Fruit fly (Drosophila melanogaster) whole organism, prepupa: ENCODE results near the gene dbo.

Experiments used
- Blimp-1 ChIP-seq: fragments of 200-800 bp; sonication (Bioruptor generic); optimal IDR thresholded peaks from 3 replicates; lab custom pipeline; 2017; ENCODE audit warnings: missing biosample characterization, missing genetic modification characterization, mild to moderate bottlenecking, moderate library complexity, missing genetic modification reagents
- CG11762 ChIP-seq: fragments of 200-800 bp; sonication (Bioruptor generic); optimal IDR thresholded peaks from 3 replicates; lab custom pipeline; 2016; ENCODE audit warnings: missing biosample characterization, missing genetic modification characterization; ENCODE audit not compliant: insufficient read depth
- CG15336 ChIP-seq: fragments of 200-800 bp; sonication (Bioruptor generic); IDR thresholded peaks from 2 replicates; pipeline ENCODE4 v1.3.6; 2022; ENCODE audit warnings: missing biosample characterization, missing genetic modification characterization
- CG1621 ChIP-seq: fragments of 200-800 bp; sonication (Bioruptor generic); optimal IDR thresholded peaks from 3 replicates; lab custom pipeline; 2018; ENCODE audit warnings: missing biosample characterization, mild to moderate bottlenecking, missing genetic modification characterization
- CG16779 ChIP-seq: fragments of 200-800 bp; sonication (Bioruptor generic); optimal IDR thresholded peaks from 3 replicates; lab custom pipeline; 2017; ENCODE audit warnings: missing biosample characterization, mild to moderate bottlenecking, missing genetic modification characterization
- CG3032 ChIP-seq: fragments of 200-800 bp; optimal IDR thresholded peaks from 2 replicates; lab custom pipeline; 2019; ENCODE audit warnings: missing biosample characterization, mild to moderate bottlenecking, missing genetic modification characterization, moderate library complexity
- CG31627 ChIP-seq: fragments of 200-800 bp; sonication (Bioruptor generic); optimal IDR thresholded peaks from 3 replicates; lab custom pipeline; 2016; ENCODE audit warnings: missing biosample characterization, missing genetic modification characterization
- CG34406 ChIP-seq: fragments of 200-800 bp; sonication (Bioruptor generic); optimal IDR thresholded peaks from 3 replicates; lab custom pipeline; 2016; ENCODE audit warnings: missing biosample characterization, missing genetic modification characterization
- CG3919 ChIP-seq: fragments of 200-800 bp; sonication (Bioruptor generic); optimal IDR thresholded peaks from 3 replicates; lab custom pipeline; 2016; ENCODE audit warnings: missing biosample characterization, missing genetic modification characterization
- CG4318 ChIP-seq: fragments of 200-800 bp; sonication (Bioruptor generic); optimal IDR thresholded peaks from 3 replicates; lab custom pipeline; 2017; ENCODE audit warnings: missing biosample characterization, mild to moderate bottlenecking, missing genetic modification characterization
- CG6276 ChIP-seq: fragments of 200-800 bp; sonication (Bioruptor generic); optimal IDR thresholded peaks from 2 replicates; lab custom pipeline; 2017; ENCODE audit warnings: missing biosample characterization, mild to moderate bottlenecking, missing genetic modification characterization
- CG6808 ChIP-seq: fragments of 200-800 bp; sonication (Bioruptor generic); optimal IDR thresholded peaks from 3 replicates; lab custom pipeline; 2017; ENCODE audit warnings: missing biosample characterization, missing genetic modification characterization, mild to moderate bottlenecking, moderate library complexity, missing genetic modification reagents
- CG6854 ChIP-seq: fragments of 200-800 bp; sonication (Bioruptor generic); optimal IDR thresholded peaks from 2 replicates; lab custom pipeline; 2017; ENCODE audit warnings: missing biosample characterization, mild to moderate bottlenecking, missing genetic modification characterization
- CG7368 ChIP-seq: fragments of 200-800 bp; sonication (Bioruptor generic); optimal IDR thresholded peaks from 3 replicates; lab custom pipeline; 2016; ENCODE audit warnings: missing biosample characterization, missing genetic modification characterization
- CG8119 ChIP-seq: fragments of 200-800 bp; sonication (Bioruptor generic); IDR thresholded peaks from 3 replicates; pipeline ENCODE4 v1.3.6; 2022; ENCODE audit warnings: missing biosample characterization, missing genetic modification characterization
- CG8319 ChIP-seq: fragments of 200-800 bp; sonication (Bioruptor generic); optimal IDR thresholded peaks from 3 replicates; lab custom pipeline; 2016; ENCODE audit warnings: missing biosample characterization, missing genetic modification characterization
- CG8632 ChIP-seq: fragments of 200-800 bp; sonication (Bioruptor generic); optimal IDR thresholded peaks from 3 replicates; lab custom pipeline; 2016; ENCODE audit warnings: missing biosample characterization, missing genetic modification characterization
- CG9139 ChIP-seq: fragments of 200-800 bp; sonication (Bioruptor generic); optimal IDR thresholded peaks from 3 replicates; lab custom pipeline; 2017; ENCODE audit warnings: missing biosample characterization, mild to moderate bottlenecking, missing genetic modification characterization
- Eip75B ChIP-seq: fragments of 200-800 bp; sonication (Bioruptor generic); optimal IDR thresholded peaks from 3 replicates; lab custom pipeline; 2016; ENCODE audit warnings: missing biosample characterization, missing genetic modification characterization
- Eip78C ChIP-seq: fragments of 200-800 bp; sonication (Bioruptor generic); peaks from one replicate; lab custom pipeline; 2016; ENCODE audit warnings: missing biosample characterization, missing genetic modification characterization
- Eip93F ChIP-seq: fragments of 200-800 bp; sonication (Bioruptor generic); optimal IDR thresholded peaks from 2 replicates; lab custom pipeline; 2016; ENCODE audit warnings: missing biosample characterization, mild to moderate bottlenecking, missing genetic modification characterization
- Ets96B ChIP-seq: fragments of 200-800 bp; optimal IDR thresholded peaks from 2 replicates; lab custom pipeline; 2019; ENCODE audit warnings: missing biosample characterization, mild to moderate bottlenecking, missing genetic modification characterization, moderate library complexity
- Gug ChIP-seq: fragments of 200-800 bp; sonication (Bioruptor generic); IDR thresholded peaks from 2 replicates; pipeline ENCODE4 v1.3.6; 2022; ENCODE audit warnings: missing biosample characterization, missing genetic modification characterization
- Lpt ChIP-seq: fragments of 200-800 bp; sonication (Bioruptor generic); optimal IDR thresholded peaks from 3 replicates; lab custom pipeline; 2016; ENCODE audit warnings: missing biosample characterization, missing genetic modification characterization
- Met ChIP-seq: fragments of 200-800 bp; sonication (Bioruptor generic); optimal IDR thresholded peaks from 3 replicates; lab custom pipeline; 2016; ENCODE audit warnings: missing biosample characterization, missing genetic modification characterization
- Smox ChIP-seq: fragments of 200-800 bp; sonication (Bioruptor generic); optimal IDR thresholded peaks from 3 replicates; lab custom pipeline; 2016; ENCODE audit warnings: missing biosample characterization, missing genetic modification characterization
- Sox102F ChIP-seq: fragments of 200-800 bp; sonication (Bioruptor generic); optimal IDR thresholded peaks from 2 replicates; lab custom pipeline; 2016; ENCODE audit warnings: missing biosample characterization, mild to moderate bottlenecking, missing genetic modification characterization
- Sox14 ChIP-seq: fragments of 200-800 bp; sonication (Bioruptor generic); optimal IDR thresholded peaks from 3 replicates; lab custom pipeline; 2016; ENCODE audit warnings: missing biosample characterization, missing genetic modification characterization
- cyc ChIP-seq: fragments of 200-800 bp; sonication (Bioruptor generic); optimal IDR thresholded peaks from 3 replicates; lab custom pipeline; 2016; ENCODE audit warnings: missing biosample characterization, missing genetic modification characterization
- dac ChIP-seq: fragments of 200-800 bp; sonication (Bioruptor generic); optimal IDR thresholded peaks from 2 replicates; lab custom pipeline; 2017; ENCODE audit warnings: missing biosample characterization, mild to moderate bottlenecking, missing genetic modification characterization
- dsx ChIP-seq: fragments of 200-800 bp; optimal IDR thresholded peaks from 3 replicates; lab custom pipeline; 2019; ENCODE audit warnings: missing biosample characterization, mild to moderate bottlenecking, missing genetic modification characterization, moderate library complexity; ENCODE audit not compliant: poor library complexity, severe bottlenecking
- eg ChIP-seq: fragments of 200-800 bp; sonication (Bioruptor generic); IDR thresholded peaks from 3 replicates; pipeline ENCODE4 v1.3.6; 2022; ENCODE audit warnings: missing biosample characterization, missing genetic modification characterization
- fd59A ChIP-seq: fragments of 200-800 bp; sonication (Bioruptor generic); optimal IDR thresholded peaks from 2 replicates; lab custom pipeline; 2017; ENCODE audit warnings: missing biosample characterization, mild to moderate bottlenecking, missing genetic modification characterization, missing genetic modification reagents
- fkh ChIP-seq: fragments of 200-800 bp; sonication (Bioruptor generic); optimal IDR thresholded peaks from 3 replicates; lab custom pipeline; 2017; ENCODE audit warnings: missing biosample characterization, mild to moderate bottlenecking, missing genetic modification characterization, moderate library complexity
- lz ChIP-seq: fragments of 200-800 bp; sonication (Bioruptor generic); optimal IDR thresholded peaks from 3 replicates; lab custom pipeline; 2016; ENCODE audit warnings: missing biosample characterization, missing genetic modification characterization
- net ChIP-seq: fragments of 200-800 bp; sonication (Bioruptor generic); optimal IDR thresholded peaks from 3 replicates; lab custom pipeline; 2016; ENCODE audit warnings: missing biosample characterization, missing genetic modification characterization
- salr ChIP-seq, 2 experiments: fragments of 200-800 bp; sonication (Bioruptor generic); optimal IDR thresholded peaks; 3 replicates each; lab custom pipeline; 2016 to 2018; ENCODE audit warnings: missing biosample characterization in 2 of 2, missing genetic modification characterization in 2 of 2, mild to moderate bottlenecking in 1 of 2
- spab ChIP-seq: fragments of 200-800 bp; sonication (Bioruptor generic); optimal IDR thresholded peaks from 2 replicates; lab custom pipeline; 2017; ENCODE audit warnings: missing biosample characterization, mild to moderate bottlenecking, missing genetic modification characterization, missing genetic modification reagents
- topi ChIP-seq: fragments of 200-800 bp; sonication (Bioruptor generic); optimal IDR thresholded peaks from 3 replicates; lab custom pipeline; 2016; ENCODE audit warnings: missing biosample characterization, missing genetic modification characterization

dbo gene

dm6 chr3L:15815353-15816142, 11.1 kb upstream of the dbo start (continued):
- peak; percentile 90 for TF ChIP-seq CG3032 (tag; lab: Kevin White, UChicago)
- peak; percentile 83 for TF ChIP-seq CG9139 (GFP tag; lab: Kevin White, UChicago)
- peak; percentile 90 for TF ChIP-seq CG4318 (GFP tag; lab: Kevin White, UChicago)
- peak; percentile 94 for TF ChIP-seq Met (GFP tag; lab: Kevin White, UChicago)
- peak; percentile 83 for TF ChIP-seq CG6808 (GFP tag; lab: Kevin White, UChicago)
- peak; percentile 92 for TF ChIP-seq CG8319
- TF ChIP-seq Ets96B = peak; percentile 92
- TF ChIP-seq CG8119 (GFP tag; lab: Robert Waterston, UW) = peak; percentile 95
- TF ChIP-seq Blimp-1 (GFP tag; lab: Kevin White, UChicago) = peak; percentile 74
- peak; percentile 30 for TF ChIP-seq Eip93F (GFP tag; lab: Kevin White, UChicago)
- TF ChIP-seq CG3919 (GFP tag; lab: Kevin White, UChicago) = peak; percentile 96
- peak; percentile 89 for TF ChIP-seq Sox102F (GFP tag; lab: Kevin White, UChicago)
- peak; percentile 75 for TF ChIP-seq CG6854 (GFP tag; lab: Kevin White, UChicago)
- TF ChIP-seq spab (GFP tag; lab: Kevin White, UChicago) = peak; percentile 90
- TF ChIP-seq CG1621 (tag; lab: Kevin White, UChicago) = peak; percentile 81
- TF ChIP-seq net = peak; percentile 95
- TF ChIP-seq Lpt (GFP tag; lab: Kevin White, UChicago) = peak; percentile 94
- TF ChIP-seq fkh (GFP tag; lab: Kevin White, UChicago) = peak; percentile 18
- peak; percentile 95 for TF ChIP-seq CG8632 (GFP tag; lab: Kevin White, UChicago)
- TF ChIP-seq salr (GFP tag; optimal IDR thresholded peaks at IDR 0.05; lab: Kevin White, UChicago) = peak in 1 of 2 experiments; percentile 95
- TF ChIP-seq Gug (GFP tag; lab: Robert Waterston, UW) = peak; percentile 88

- TF ChIP-seq Eip75B (no peak), fkh (GFP tag; lab: Kevin White, UChicago) (no peak), CG34406 (GFP tag; lab: Kevin White, UChicago) (no peak), salr (GFP tag; optimal IDR thresholded peaks at IDR 0.05; lab: Kevin White, UChicago) (no peak), topi (no peak), dsx (GFP tag; lab: Kevin White, UChicago) (no peak), Blimp-1 (GFP tag; lab: Kevin White, UChicago) (no peak), CG11762 (GFP tag; lab: Kevin White, UChicago) (no peak), Smox (GFP tag; lab: Kevin White, UChicago) (no peak), Gug (GFP tag; lab: Robert Waterston, UW) (no peak), cyc (GFP tag; lab: Kevin White, UChicago) (no peak)
Observed at dm6 chr3L:15816143-15816487, 10.6 kb upstream of the dbo start, which contains the start of gene fwe. TSS of gene fwe (minus strand) at chr3L:15816410.

dm6 chr3L:15816714-15817113, 10.0 kb upstream of the dbo start, which contains the start of gene CkIIalpha-i1:
TSS of gene CkIIalpha-i1 (plus strand) at chr3L:15816979.
- TF ChIP-seq eg (GFP tag; lab: Robert Waterston, UW) = no peak
- no peak for TF ChIP-seq CG7368 (GFP tag; lab: Kevin White, UChicago)
- no peak for TF ChIP-seq Gug (GFP tag; lab: Robert Waterston, UW)
- TF ChIP-seq CG31627 (GFP tag; lab: Kevin White, UChicago) = no peak
- no peak for TF ChIP-seq CG16779 (tag; lab: Kevin White, UChicago)
- no peak for TF ChIP-seq Sox14
- TF ChIP-seq Eip78C (GFP tag; lab: Kevin White, UChicago) = no peak
- TF ChIP-seq spab (GFP tag; lab: Kevin White, UChicago) = no peak
- TF ChIP-seq CG11762 (GFP tag; lab: Kevin White, UChicago) = no peak
- no peak for TF ChIP-seq fd59A (GFP tag; lab: Kevin White, UChicago)
- no peak for TF ChIP-seq Blimp-1 (GFP tag; lab: Kevin White, UChicago)
- no peak for TF ChIP-seq Smox (GFP tag; lab: Kevin White, UChicago)
- TF ChIP-seq CG6276 (GFP tag; lab: Kevin White, UChicago) = no peak
- TF ChIP-seq Eip75B = no peak
- no peak for TF ChIP-seq CG6808 (GFP tag; lab: Kevin White, UChicago)
- no peak for TF ChIP-seq dac (GFP tag; lab: Kevin White, UChicago)
- TF ChIP-seq CG15336 = no peak
- no peak for TF ChIP-seq lz
- TF ChIP-seq, all 60 proteins: peak for 0
